Fruit fly (Drosophila melanogaster) whole organism, embryonic: Measurements from ENCODE around the gene HP1b.

Source experiments
- Dek ChIP-seq: fragments of 200-800 bp; sonication (Bioruptor generic); optimal IDR thresholded peaks from 3 replicates; lab custom pipeline; 2019; ENCODE audit warnings: missing biosample characterization, mild to moderate bottlenecking, missing genetic modification characterization, moderate library complexity
- Doc3 ChIP-seq: fragments of 200-800 bp; sonication (Bioruptor generic); IDR thresholded peaks from 3 replicates; pipeline ENCODE4 v1.3.6; 2022; ENCODE audit warnings: missing biosample characterization, missing genetic modification characterization; ENCODE audit not compliant: partially characterized antibody
- HLH4C ChIP-seq: fragments of 200-800 bp; sonication (Bioruptor generic); IDR thresholded peaks from 3 replicates; pipeline ENCODE4 v1.3.6; 2022; ENCODE audit warnings: missing biosample characterization, missing genetic modification characterization; ENCODE audit not compliant: partially characterized antibody
- Hsf ChIP-seq: fragments of 200-800 bp; sonication (Bioruptor generic); optimal IDR thresholded peaks from 3 replicates; lab custom pipeline; 2016; ENCODE audit warnings: missing biosample characterization, missing genetic modification characterization
- abd-A ChIP-seq: fragments of 200-800 bp; sonication (Bioruptor generic); optimal IDR thresholded peaks from 3 replicates; lab custom pipeline; 2019; ENCODE audit warnings: missing biosample characterization, mild to moderate bottlenecking, missing genetic modification characterization, moderate library complexity
- ems ChIP-seq: fragments of 200-800 bp; sonication (Bioruptor generic); optimal IDR thresholded peaks from 3 replicates; lab custom pipeline; 2016; ENCODE audit warnings: missing biosample characterization, missing genetic modification characterization
- zfh1 ChIP-seq: fragments of 200-800 bp; sonication (Bioruptor generic); IDR thresholded peaks from 3 replicates; pipeline ENCODE4 v1.3.6; 2022; ENCODE audit warnings: missing biosample characterization, missing genetic modification characterization

DNA sequence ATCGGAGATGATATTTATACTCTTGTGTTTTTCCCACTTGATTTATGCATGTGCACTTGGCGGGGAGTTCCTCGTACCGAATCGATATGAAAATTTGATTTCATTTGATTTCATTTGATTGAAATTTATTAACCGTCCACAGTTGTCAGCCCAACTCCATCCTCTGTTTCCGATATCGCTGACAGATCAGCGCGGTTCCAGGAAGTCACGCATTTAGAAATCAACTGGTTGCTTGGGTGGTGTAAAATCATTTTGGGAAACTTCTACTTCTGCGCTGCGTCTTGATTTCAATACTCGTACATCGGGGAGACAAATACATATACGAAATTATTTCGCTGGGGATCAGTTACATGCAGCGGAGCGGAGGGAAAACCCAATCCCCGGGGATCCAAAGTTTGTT, 50.7 kb downstream of the HP1b start:
- TF ChIP-seq zfh1 (GFP tag; lab: Robert Waterston, UW) = no peak
- no peak for TF ChIP-seq Hsf
- TF ChIP-seq HLH4C (GFP tag; lab: Robert Waterston, UW) = no peak
- TF ChIP-seq abd-A (tag; lab: Kevin White, UChicago) = no peak
- no peak for TF ChIP-seq ems (GFP tag; lab: Kevin White, UChicago)
- TF ChIP-seq Dek (tag; lab: Kevin White, UChicago) = no peak
- TF ChIP-seq Doc3 (GFP tag; lab: Robert Waterston, UW) = no peak
